Worm (Caenorhabditis elegans): ENCODE measurements around the gene daf-36.

The daf-36 gene

ce11 chrV:10204863-10205338 lies 20.6 kb downstream of the daf-36 start, which contains the start of the genes ZK856.19 and ZK856.11 (continued):
- TF ChIP-seq sup-37 (GFP tag; optimal IDR thresholded peaks at IDR 0.05) (no peak), zag-1 (tag; optimal IDR thresholded peaks at IDR 0.05) (no peak), Y116A8C.19 (tag; optimal IDR thresholded peaks at IDR 0.05; ENCODE audit: borderline replicate concordance) (no peak), ztf-11 (tag; optimal IDR thresholded peaks at IDR 0.05) (no peak), nhr-19 (GFP tag; conservative IDR thresholded peaks at IDR 0.05) (peak; percentile 75), sptf-1 (tag; optimal IDR thresholded peaks at IDR 0.05) (no peak), mdl-1 (tag; optimal IDR thresholded peaks at IDR 0.05) (no peak), ceh-88 (GFP tag; IDR thresholded peaks at IDR 0.05) (no peak), elt-2 (tag; optimal IDR thresholded peaks at IDR 0.05) (peak; percentile 31), pag-3 (tag; optimal IDR thresholded peaks at IDR 0.05; ENCODE audit: borderline replicate concordance, insufficient read depth) (no peak), aly-2 (tag; optimal IDR thresholded peaks at IDR 0.05) (peak; percentile 39), ceh-90 (tag; optimal IDR thresholded peaks at IDR 0.05) (no peak), tbx-2 (tag; optimal IDR thresholded peaks at IDR 0.05) (peak; percentile 78), hlh-4 (tag; optimal IDR thresholded peaks at IDR 0.05) (no peak), fkh-8 (tag; optimal IDR thresholded peaks at IDR 0.05) (no peak), lir-3 (tag; optimal IDR thresholded peaks at IDR 0.05; ENCODE audit: poor library complexity) (peak; percentile 50), lin-39 (tag; optimal IDR thresholded peaks at IDR 0.05) (peak; percentile 37), grh-1 (GFP tag; IDR thresholded peaks at IDR 0.05) (peak; percentile 55; the same call in 1 of the 2 replicates), ceh-8 (GFP tag; optimal IDR thresholded peaks at IDR 0.05) (no peak), nhr-20 (tag; optimal IDR thresholded peaks at IDR 0.05) (peak; percentile 78), pax-3 (tag; optimal IDR thresholded peaks at IDR 0.05) (no peak), nhr-76 (tag; optimal IDR thresholded peaks at IDR 0.05) (no peak), alr-1 (tag; optimal IDR thresholded peaks at IDR 0.05; ENCODE audit: borderline replicate concordance) (no peak), egl-27 (tag; optimal IDR thresholded peaks at IDR 0.05) (no peak), efl-1 (optimal IDR thresholded peaks at IDR 0.05) (peak; percentile 63 to 74), efl-1 (GFP tag; optimal IDR thresholded peaks at IDR 0.05 in 1 of 2) (peak; percentile 66 to 97), vab-15 (tag; optimal IDR thresholded peaks at IDR 0.05) (no peak), swsn-7 (tag; optimal IDR thresholded peaks at IDR 0.05) (peak; percentile 77), ceh-63 (GFP tag; optimal IDR thresholded peaks at IDR 0.05) (no peak), sox-4 (tag; optimal IDR thresholded peaks at IDR 0.05) (peak; percentile 0), hlh-17 (GFP tag; optimal IDR thresholded peaks at IDR 0.05; ENCODE audit: borderline replicate concordance) (no peak), nhr-47 (tag; optimal IDR thresholded peaks at IDR 0.05) (peak; percentile 83), fkh-10 (GFP tag; optimal IDR thresholded peaks at IDR 0.05) (no peak), nhr-12 (tag; optimal IDR thresholded peaks at IDR 0.05) (no peak), unc-98 (GFP tag; IDR thresholded peaks at IDR 0.05) (no peak), nhr-237 (tag; optimal IDR thresholded peaks at IDR 0.05) (no peak), blmp-1 (tag; optimal IDR thresholded peaks at IDR 0.05) (peak; percentile 76), unc-62 (GFP tag; optimal IDR thresholded peaks at IDR 0.05) (no peak), hpl-2 (GFP tag; optimal IDR thresholded peaks at IDR 0.05) (no peak), skn-1 (tag; optimal IDR thresholded peaks at IDR 0.05) (peak; percentile 37), jun-1 (tag; optimal IDR thresholded peaks at IDR 0.05) (no peak), snu-23 (GFP tag; optimal IDR thresholded peaks at IDR 0.05) (peak; percentile 79)

- TF ChIP-seq sox-4 (tag; optimal IDR thresholded peaks at IDR 0.05), result no peak
- TF ChIP-seq unc-30 (tag; optimal IDR thresholded peaks at IDR 0.05), result no peak
- no peak for TF ChIP-seq nhr-85 (tag)
- no peak for TF ChIP-seq nhr-90 (tag; optimal IDR thresholded peaks at IDR 0.05; ENCODE audit: poor library complexity)
- no peak for TF ChIP-seq nhr-84 (tag; optimal IDR thresholded peaks at IDR 0.05)
- TF ChIP-seq alr-1 (tag; optimal IDR thresholded peaks at IDR 0.05; ENCODE audit: borderline replicate concordance), result no peak
- no peak for TF ChIP-seq F16B12.6 (tag; optimal IDR thresholded peaks at IDR 0.05)
- TF ChIP-seq ceh-90 (tag; optimal IDR thresholded peaks at IDR 0.05), result no peak
- TF ChIP-seq efl-1 (optimal IDR thresholded peaks at IDR 0.05), result no peak
- no peak for TF ChIP-seq efl-1 (GFP tag; optimal IDR thresholded peaks at IDR 0.05 in 1 of 2)
- no peak for TF ChIP-seq aly-2 (tag; optimal IDR thresholded peaks at IDR 0.05)
- peak; percentile 20 for TF ChIP-seq mep-1 (tag; optimal IDR thresholded peaks at IDR 0.05)
- no peak for TF ChIP-seq tlp-1 (tag; optimal IDR thresholded peaks at IDR 0.05)
- no peak for TF ChIP-seq lir-3 (tag; optimal IDR thresholded peaks at IDR 0.05; ENCODE audit: poor library complexity)
- TF ChIP-seq ceh-88 (GFP tag; IDR thresholded peaks at IDR 0.05), result no peak
- no peak for TF ChIP-seq snpc-4 (tag; optimal IDR thresholded peaks at IDR 0.05)
- peak; percentile 11 for TF ChIP-seq nhr-20 (tag; optimal IDR thresholded peaks at IDR 0.05)
- no peak for TF ChIP-seq Y116A8C.19 (tag; optimal IDR thresholded peaks at IDR 0.05; ENCODE audit: borderline replicate concordance)
- TF ChIP-seq fos-1 (tag; optimal IDR thresholded peaks at IDR 0.05), result no peak
- TF ChIP-seq elt-3 (tag; optimal IDR thresholded peaks at IDR 0.05), result peak in 1 of 6 experiments; percentile 80
Observed at ce11 chrV:10203435-10204009, 22.0 kb downstream of the daf-36 start, which contains the start of gene chpf-1. TSS of gene chpf-1 (minus strand) at chrV:10203485.

Measured in whole organism, L1 larva.